Fruit fly (Drosophila melanogaster): ENCODE measurements around the gene osa.
A peak's percentile ranks its signal among the peaks of the same experiment; 100 is the strongest.

osa gene

dm6 chr3R:17714773-17715344, 3.3 kb downstream of the osa start (continued):
- TF ChIP-seq al (GFP tag; IDR thresholded peaks at IDR 0.05), result 0 out of 2 replicates have a peak, but pooled peaks have one; percentile 28
- no peak for TF ChIP-seq ftz-f1 (GFP tag; optimal IDR thresholded peaks at IDR 0.05)
- no peak for TF ChIP-seq wor (GFP tag; IDR thresholded peaks at IDR 0.05)
- peak; percentile 41 for TF ChIP-seq kni (GFP tag; optimal IDR thresholded peaks at IDR 0.05)
- no peak for TF ChIP-seq bab2 (GFP tag; optimal IDR thresholded peaks at IDR 0.05)
- no peak for TF ChIP-seq Bteb2 (GFP tag; optimal IDR thresholded peaks at IDR 0.05)
- TF ChIP-seq BtbVII (GFP tag; optimal IDR thresholded peaks at IDR 0.05), result no peak
- no peak for TF ChIP-seq CG15601 (tag; optimal IDR thresholded peaks at IDR 0.05)
- TF ChIP-seq Deaf1 (tag; optimal IDR thresholded peaks at IDR 0.05), result peak; percentile 41

dm6 chr3R:17714370-17714769, 3.8 kb downstream of the osa start:
- TF ChIP-seq CG4360 (GFP tag; IDR thresholded peaks at IDR 0.05) (peak; percentile 64; the same call in 1 of the 2 replicates), CG17385 (GFP tag; optimal IDR thresholded peaks at IDR 0.05) (peak; percentile 72), sd (tag; optimal IDR thresholded peaks at IDR 0.05) (peak; percentile 65), kni (GFP tag; optimal IDR thresholded peaks at IDR 0.05) (peak; percentile 65), Poxn (GFP tag; IDR thresholded peaks at IDR 0.05) (no peak), Sin3A (optimal IDR thresholded peaks at IDR 0.05) (no peak), grau (tag; optimal IDR thresholded peaks at IDR 0.05) (no peak), CG7987 (GFP tag; optimal IDR thresholded peaks at IDR 0.05) (no peak), HLH3B (GFP tag; IDR thresholded peaks at IDR 0.05) (no peak), CG4404 (GFP tag; IDR thresholded peaks at IDR 0.05) (no peak), CG11093 (GFP tag; IDR thresholded peaks at IDR 0.05) (no peak), bowl (GFP tag; IDR thresholded peaks at IDR 0.05) (no peak), Kr (GFP tag; optimal IDR thresholded peaks at IDR 0.05) (no peak), CG12155 (GFP tag; optimal IDR thresholded peaks at IDR 0.05) (no peak), CG18011 (GFP tag; optimal IDR thresholded peaks at IDR 0.05) (no peak), insv (GFP tag; optimal IDR thresholded peaks at IDR 0.05) (peak in 1 of 2 experiments; percentile 18), ap (GFP tag; IDR thresholded peaks at IDR 0.05) (no peak), mam (GFP tag; optimal IDR thresholded peaks at IDR 0.05) (no peak), bigmax (GFP tag; optimal IDR thresholded peaks at IDR 0.05) (no peak), chm (GFP tag; IDR thresholded peaks at IDR 0.05) (no peak), CG34422 (GFP tag; IDR thresholded peaks at IDR 0.05) (peak; percentile 11; the same call in 1 of the 3 replicates), CG6791 (GFP tag; IDR thresholded peaks at IDR 0.05; ENCODE audit: partially characterized antibody) (peak; percentile 45; the same call in 1 of the 3 replicates), HLHmδ (GFP tag; optimal IDR thresholded peaks at IDR 0.05) (no peak), CG1832 (GFP tag; optimal IDR thresholded peaks at IDR 0.05) (peak; percentile 32)

dm6 chr3R:17712623-17713521, 5.3 kb downstream of the osa start:
- TF ChIP-seq CG9609 (GFP tag; optimal IDR thresholded peaks at IDR 0.05) (no peak), sim (GFP tag; IDR thresholded peaks at IDR 0.05) (peak; percentile 13; the same call in 1 of the 2 replicates), cwo (GFP tag; optimal IDR thresholded peaks at IDR 0.05) (peak; percentile 42), Mrtf (GFP tag; IDR thresholded peaks at IDR 0.05) (no peak), Hmr (GFP tag; optimal IDR thresholded peaks at IDR 0.05) (no peak), cg (GFP tag; optimal IDR thresholded peaks at IDR 0.05) (peak; percentile 57), CG5180 (GFP tag; optimal IDR thresholded peaks at IDR 0.05) (peak; percentile 14), kah (GFP tag; optimal IDR thresholded peaks at IDR 0.05) (peak; percentile 12), bsh (GFP tag; optimal IDR thresholded peaks at IDR 0.05) (peak in 1 of 2 experiments; percentile 16), Blimp-1 (GFP tag; optimal IDR thresholded peaks at IDR 0.05) (peak; percentile 46), CG5245 (GFP tag; optimal IDR thresholded peaks at IDR 0.05) (no peak), pros (GFP tag; optimal IDR thresholded peaks at IDR 0.05) (peak; percentile 83), z (GFP tag; IDR thresholded peaks at IDR 0.05) (peak; percentile 73; the same call in 2 of the 3 replicates), Kr (GFP tag; optimal IDR thresholded peaks at IDR 0.05) (peak; percentile 52), CG14965 (GFP tag; optimal IDR thresholded peaks at IDR 0.05; ENCODE audit: borderline replicate concordance) (no peak), Opbp (GFP tag; IDR thresholded peaks at IDR 0.05; ENCODE audit: partially characterized antibody) (0 out of 3 replicates have a peak, but pooled peaks have one; percentile 18)
